Fruit fly (Drosophila melanogaster) whole organism, embryonic: ENCODE results near the gene CG33947.

Experiments
- Atf-2 ChIP-seq: fragments of 200-800 bp; sonication (Bioruptor generic); optimal IDR thresholded peaks from 2 replicates; lab custom pipeline; 2016; ENCODE audit warnings: missing biosample characterization, missing genetic modification characterization
- Atf6 ChIP-seq: fragments of 200-800 bp; sonication (Bioruptor generic); IDR thresholded peaks from 2 replicates; pipeline ENCODE4 v1.3.6; 2022; ENCODE audit warnings: missing biosample characterization, missing genetic modification characterization
- CG10959 ChIP-seq: fragments of 200-800 bp; sonication (Bioruptor generic); IDR thresholded peaks from 2 replicates; pipeline ENCODE4 v1.3.6; 2022; ENCODE audit warnings: missing biosample characterization, missing genetic modification characterization
- CG11695 ChIP-seq: fragments of 200-800 bp; sonication (Bioruptor generic); IDR thresholded peaks from 3 replicates; pipeline ENCODE4 v1.3.6; 2022; ENCODE audit warnings: missing biosample characterization, missing genetic modification characterization
- CG12391 ChIP-seq: fragments of 200-800 bp; sonication (Bioruptor generic); optimal IDR thresholded peaks from 3 replicates; lab custom pipeline; 2018; ENCODE audit warnings: missing biosample characterization, mild to moderate bottlenecking, missing genetic modification characterization, moderate library complexity
- CG13894 ChIP-seq: fragments of 200-800 bp; sonication (Bioruptor generic); optimal IDR thresholded peaks from 3 replicates; lab custom pipeline; 2018; ENCODE audit warnings: missing biosample characterization, mild to moderate bottlenecking, missing genetic modification characterization, moderate library complexity
- CG1529 ChIP-seq: fragments of 200-800 bp; sonication (Bioruptor generic); optimal IDR thresholded peaks from 3 replicates; lab custom pipeline; 2018; ENCODE audit warnings: missing biosample characterization, missing genetic modification characterization
- CG17359 ChIP-seq: fragments of 200-800 bp; sonication (Bioruptor generic); optimal IDR thresholded peaks from 3 replicates; lab custom pipeline; 2018; ENCODE audit warnings: missing biosample characterization, mild to moderate bottlenecking, missing genetic modification characterization, moderate library complexity
- CG18011 ChIP-seq: fragments of 200-800 bp; sonication (Bioruptor generic); optimal IDR thresholded peaks from 2 replicates; lab custom pipeline; 2017; ENCODE audit warnings: missing biosample characterization, missing genetic modification characterization, mild to moderate bottlenecking, moderate library complexity, missing genotype
- CG2202 ChIP-seq: fragments of 200-800 bp; sonication (Bioruptor generic); optimal IDR thresholded peaks from 2 replicates; lab custom pipeline; 2018; ENCODE audit warnings: missing biosample characterization, mild to moderate bottlenecking, missing genetic modification characterization
- CG4404 ChIP-seq: fragments of 200-800 bp; sonication (Bioruptor generic); IDR thresholded peaks from 2 replicates; pipeline ENCODE4 v1.3.6; 2022; ENCODE audit warnings: missing biosample characterization, missing genetic modification characterization
- CG4730 ChIP-seq: fragments of 200-800 bp; sonication (Bioruptor generic); IDR thresholded peaks from 2 replicates; pipeline ENCODE4 v1.3.6; 2022; ENCODE audit warnings: missing biosample characterization, missing genetic modification characterization
- CG7271 ChIP-seq: fragments of 200-800 bp; sonication (Bioruptor generic); optimal IDR thresholded peaks from 2 replicates; lab custom pipeline; 2018; ENCODE audit warnings: missing biosample characterization, mild to moderate bottlenecking, missing genetic modification characterization, moderate library complexity
- CG9609 ChIP-seq: fragments of 200-800 bp; sonication (Bioruptor generic); optimal IDR thresholded peaks from 3 replicates; lab custom pipeline; 2016; ENCODE audit warnings: missing biosample characterization, missing genetic modification characterization
- CrebB ChIP-seq: fragments of 200-800 bp; sonication (Bioruptor generic); optimal IDR thresholded peaks from 3 replicates; lab custom pipeline; 2018; ENCODE audit warnings: missing biosample characterization, mild to moderate bottlenecking, missing genetic modification characterization
- Dp ChIP-seq: fragments of 200-800 bp; sonication (Bioruptor generic); optimal IDR thresholded peaks from 2 replicates; lab custom pipeline; 2018; ENCODE audit warnings: missing biosample characterization, mild to moderate bottlenecking, missing genetic modification characterization, moderate library complexity
- Dref ChIP-seq: fragments of 200-800 bp; sonication (Bioruptor generic); IDR thresholded peaks from 2 replicates; pipeline ENCODE4 v1.3.6; 2022; ENCODE audit warnings: missing biosample characterization, missing genetic modification characterization
- E2f2 ChIP-seq: fragments of 200-800 bp; sonication (Bioruptor generic); IDR thresholded peaks from 2 replicates; pipeline ENCODE4 v1.3.6; 2022; ENCODE audit warnings: missing biosample characterization, missing genetic modification characterization
- Ets97D ChIP-seq: fragments of 200-800 bp; sonication (Bioruptor generic); optimal IDR thresholded peaks from 3 replicates; lab custom pipeline; 2016; ENCODE audit warnings: missing biosample characterization, missing genetic modification characterization
- Fer3 ChIP-seq: fragments of 200-800 bp; sonication (Bioruptor generic); optimal IDR thresholded peaks from 2 replicates; lab custom pipeline; 2018; ENCODE audit warnings: missing biosample characterization, mild to moderate bottlenecking, missing genetic modification characterization, moderate library complexity
- HLH4C ChIP-seq: fragments of 200-800 bp; sonication (Bioruptor generic); IDR thresholded peaks from 3 replicates; pipeline ENCODE4 v1.3.6; 2022; ENCODE audit warnings: missing biosample characterization, missing genetic modification characterization; ENCODE audit not compliant: partially characterized antibody
- Kr ChIP-seq: fragments of 200-800 bp; sonication (Bioruptor generic); optimal IDR thresholded peaks from 2 replicates; lab custom pipeline; 2017; ENCODE audit warnings: missing biosample characterization, mild to moderate bottlenecking, missing genetic modification characterization
- NFAT ChIP-seq: fragments of 200-800 bp; sonication (Bioruptor generic); IDR thresholded peaks from 2 replicates; pipeline ENCODE4 v1.3.6; 2022; ENCODE audit warnings: missing biosample characterization, missing genetic modification characterization
- Ravus ChIP-seq: fragments of 200-800 bp; sonication (Bioruptor generic); IDR thresholded peaks from 2 replicates; pipeline ENCODE4 v1.3.6; 2022; ENCODE audit warnings: missing biosample characterization, missing genetic modification characterization
- Rx ChIP-seq: fragments of 200-800 bp; sonication (Bioruptor generic); IDR thresholded peaks from 2 replicates; pipeline ENCODE4 v1.3.6; 2022; ENCODE audit warnings: missing biosample characterization, missing genetic modification characterization
- Spps ChIP-seq: fragments of 200-800 bp; sonication (Bioruptor generic); optimal IDR thresholded peaks from 2 replicates; lab custom pipeline; 2018; ENCODE audit warnings: missing biosample characterization, mild to moderate bottlenecking, missing genetic modification characterization
- Sry-β ChIP-seq: fragments of 200-800 bp; sonication (Bioruptor generic); optimal IDR thresholded peaks from 2 replicates; lab custom pipeline; 2018; ENCODE audit warnings: missing biosample characterization, mild to moderate bottlenecking, missing genetic modification characterization, moderate library complexity
- Sry-δ ChIP-seq: fragments of 200-800 bp; sonication (Bioruptor generic); optimal IDR thresholded peaks from 2 replicates; lab custom pipeline; 2016; ENCODE audit warnings: missing biosample characterization, missing genetic modification characterization
- TFAM ChIP-seq: fragments of 200-800 bp; sonication (Bioruptor generic); optimal IDR thresholded peaks from 2 replicates; lab custom pipeline; 2017; ENCODE audit warnings: missing biosample characterization, missing genetic modification characterization, inconsistent platforms
- Trl ChIP-seq, 3 experiments: fragments of >200 bp in 2 of 3; fragments of 200-800 bp in 1 of 3; sonication (Bioruptor generic) in 1 of 3; optimal IDR thresholded peaks; 2 replicates in 1 of 3; 3 replicates in 2 of 3; lab custom pipeline; 2016 to 2017; ENCODE audit warnings: missing biosample characterization in 1 of 3, missing genetic modification characterization in 1 of 3
- al ChIP-seq: fragments of 200-800 bp; sonication (Bioruptor generic); IDR thresholded peaks from 2 replicates; pipeline ENCODE4 v1.3.6; 2022; ENCODE audit warnings: missing biosample characterization, missing genetic modification characterization
- az2 ChIP-seq: fragments of 200-800 bp; sonication (Bioruptor generic); optimal IDR thresholded peaks from 3 replicates; lab custom pipeline; 2016; ENCODE audit warnings: missing biosample characterization, missing genetic modification characterization
- btn ChIP-seq: fragments of 200-800 bp; sonication (Bioruptor generic); optimal IDR thresholded peaks from 2 replicates; lab custom pipeline; 2016; ENCODE audit warnings: missing biosample characterization, missing genetic modification characterization
- chinmo ChIP-seq: fragments of 200-800 bp; sonication (Bioruptor generic); IDR thresholded peaks from 4 replicates; pipeline ENCODE4 v1.3.6; 2022; ENCODE audit warnings: missing biosample characterization, missing genetic modification characterization; ENCODE audit not compliant: partially characterized antibody
- ewg ChIP-seq: fragments of 200-800 bp; sonication (Bioruptor generic); optimal IDR thresholded peaks from 3 replicates; lab custom pipeline; 2017; ENCODE audit warnings: mild to moderate bottlenecking, missing biosample characterization, missing genetic modification reagents, missing genetic modification characterization
- fd3F ChIP-seq: fragments of 200-800 bp; sonication (Bioruptor generic); optimal IDR thresholded peaks from 2 replicates; lab custom pipeline; 2018; ENCODE audit warnings: missing biosample characterization, mild to moderate bottlenecking, missing genetic modification characterization, moderate library complexity
- gcm ChIP-seq: fragments of 200-800 bp; sonication (Bioruptor generic); optimal IDR thresholded peaks from 2 replicates; lab custom pipeline; 2019; ENCODE audit warnings: missing biosample characterization, mild to moderate bottlenecking, missing genetic modification characterization, moderate library complexity
- gt ChIP-seq: fragments of 200-800 bp; sonication (Bioruptor generic); IDR thresholded peaks from 2 replicates; pipeline ENCODE4 v1.3.6; 2022; ENCODE audit warnings: missing biosample characterization, missing genetic modification characterization
- hth ChIP-seq: fragments of >200 bp; optimal IDR thresholded peaks from 2 replicates; lab custom pipeline; 2017; ENCODE audit warnings: inconsistent platforms
- jumu ChIP-seq: fragments of 200-800 bp; sonication (Bioruptor generic); optimal IDR thresholded peaks from 3 replicates; lab custom pipeline; 2016; ENCODE audit warnings: missing biosample characterization, missing genetic modification characterization
- lov ChIP-seq, 2 experiments: fragments of 200-800 bp in 1 of 2; fragments of >200 bp in 1 of 2; sonication (Bioruptor generic) in 1 of 2; IDR thresholded peaks in 1 of 2; optimal IDR thresholded peaks in 1 of 2; 2 replicates in 1 of 2; 3 replicates in 1 of 2; pipeline versions ENCODE4 v1.3.6 to Lab custom; 2017 to 2022; ENCODE audit warnings: missing biosample characterization in 1 of 2, missing genetic modification characterization in 1 of 2
- mam ChIP-seq: fragments of 200-800 bp; sonication (Bioruptor generic); optimal IDR thresholded peaks from 3 replicates; lab custom pipeline; 2016; ENCODE audit warnings: missing biosample characterization, missing genetic modification characterization
- psq ChIP-seq: fragments of 200-800 bp; sonication (Bioruptor generic); optimal IDR thresholded peaks from 2 replicates; lab custom pipeline; 2017; ENCODE audit warnings: missing biosample characterization, missing genetic modification characterization
- pzg ChIP-seq: fragments of 200-800 bp; sonication (Bioruptor generic); optimal IDR thresholded peaks from 3 replicates; lab custom pipeline; 2018; ENCODE audit warnings: missing biosample characterization, mild to moderate bottlenecking, missing genetic modification characterization, moderate library complexity
- ro ChIP-seq: fragments of 200-800 bp; sonication (Bioruptor generic); IDR thresholded peaks from 2 replicates; pipeline ENCODE4 v1.3.6; 2022; ENCODE audit warnings: missing biosample characterization, missing genetic modification characterization
- twi ChIP-seq: fragments of 200-800 bp; optimal IDR thresholded peaks from 2 replicates; lab custom pipeline; 2019; ENCODE audit warnings: missing biosample characterization, mild to moderate bottlenecking, missing genetic modification characterization, moderate library complexity
- vnd ChIP-seq: fragments of 200-800 bp; sonication (Bioruptor generic); IDR thresholded peaks from 3 replicates; pipeline ENCODE4 v1.3.6; 2022; ENCODE audit warnings: missing biosample characterization, missing genetic modification characterization; ENCODE audit not compliant: partially characterized antibody

Gene CG33947

DNA sequence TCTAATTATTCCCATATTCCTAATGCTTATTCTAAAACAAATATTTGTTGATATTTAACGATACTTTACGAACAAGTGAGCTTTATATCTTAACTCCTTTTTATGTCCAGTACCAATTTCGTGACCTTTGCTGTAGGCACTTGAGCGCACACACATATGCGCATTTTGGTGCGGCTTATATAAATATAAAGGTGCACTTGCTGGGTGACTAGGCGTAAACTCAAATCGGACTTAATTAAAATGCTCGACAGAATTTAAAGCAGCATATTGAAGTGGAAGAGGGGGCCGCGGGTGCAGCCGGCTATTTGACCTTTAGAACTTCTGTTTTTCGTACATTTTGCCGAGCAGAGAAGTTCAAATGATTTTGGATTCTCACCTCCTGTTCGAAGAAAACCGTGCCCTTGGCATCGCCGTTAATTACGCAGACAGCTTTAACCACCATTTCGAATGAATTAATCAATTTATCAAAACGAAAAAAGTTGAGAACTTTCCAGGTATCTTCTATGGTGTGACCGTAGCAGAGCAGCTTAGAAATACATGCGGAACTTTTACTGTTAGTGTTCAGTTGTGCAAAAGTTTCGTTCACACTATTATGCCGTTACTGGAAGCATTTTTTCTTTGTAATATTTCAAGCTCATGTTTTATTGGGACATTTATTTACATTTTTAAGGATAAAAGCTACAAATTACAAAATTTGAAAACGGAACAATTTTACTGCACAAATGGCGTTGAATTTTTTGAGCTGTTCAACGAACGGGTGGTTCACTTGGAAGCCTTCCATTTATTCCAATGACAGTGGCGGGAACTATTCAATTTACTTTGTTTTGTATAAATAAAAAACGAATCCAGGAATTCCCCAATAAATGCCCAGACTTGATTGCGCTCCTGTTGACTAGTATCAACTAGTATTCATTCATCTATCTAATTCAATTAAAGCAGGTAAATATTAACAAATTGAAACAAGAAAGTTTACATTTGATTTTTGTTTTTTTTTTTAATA lies 17.2 kb downstream of the CG33947 start, which contains the start of gene Sod1 (continued):
- no peak for TF ChIP-seq Atf-2 (GFP tag; lab: Kevin White, UChicago)
- peak; percentile 20 for TF ChIP-seq CG12391
- TF ChIP-seq ewg: no peak
- TF ChIP-seq al (GFP tag; lab: Robert Waterston, UW): no peak
- no peak for TF ChIP-seq CG13894 (tag; lab: Kevin White, UChicago)
- no peak for TF ChIP-seq Trl (optimal IDR thresholded peaks at IDR 0.05; lab: Kevin White, UChicago)
- TF ChIP-seq Trl (GFP tag; optimal IDR thresholded peaks at IDR 0.05; lab: Kevin White, UChicago): no peak
- no peak for TF ChIP-seq gt (GFP tag; lab: Robert Waterston, UW)
- no peak for TF ChIP-seq CG2202
- peak; percentile 73 for TF ChIP-seq Dp (GFP tag; lab: Kevin White, UChicago)
- TF ChIP-seq CG4404 (GFP tag; lab: Robert Waterston, UW): no peak
- no peak for TF ChIP-seq jumu (GFP tag; lab: Kevin White, UChicago)
- no peak for TF ChIP-seq CG17359 (tag; lab: Kevin White, UChicago)
- TF ChIP-seq Atf6: 0 out of 2 replicates have a peak, but pooled peaks have one; percentile 8
- TF ChIP-seq NFAT (GFP tag; lab: Robert Waterston, UW): no peak
- no peak for TF ChIP-seq hth (lab: Kevin White, UChicago)
- TF ChIP-seq fd3F (GFP tag; lab: Kevin White, UChicago): no peak
- peak; percentile 38 for TF ChIP-seq Ets97D (GFP tag; lab: Kevin White, UChicago)
- TF ChIP-seq CG4730 (GFP tag; lab: Robert Waterston, UW): no peak
- peak; percentile 81 for TF ChIP-seq E2f2 (GFP tag; lab: Robert Waterston, UW)
- TF ChIP-seq Rx (GFP tag; lab: Robert Waterston, UW): no peak
- peak; percentile 71; the same call in 1 of the 4 replicates for TF ChIP-seq chinmo
- no peak for TF ChIP-seq Spps (tag; lab: Kevin White, UChicago)
- no peak for TF ChIP-seq az2 (GFP tag; lab: Kevin White, UChicago)
- no peak for TF ChIP-seq Ravus
- TF ChIP-seq psq: no peak
- TF ChIP-seq CG7271: no peak
- TF ChIP-seq CG11695 (GFP tag; lab: Robert Waterston, UW): no peak
- TF ChIP-seq lov (optimal IDR thresholded peaks at IDR 0.05; lab: Kevin White, UChicago): no peak
- TF ChIP-seq lov (GFP tag; IDR thresholded peaks at IDR 0.05; lab: Robert Waterston, UW): no peak
- no peak for TF ChIP-seq CG10959 (GFP tag; lab: Robert Waterston, UW)
- TF ChIP-seq Kr (GFP tag; lab: Kevin White, UChicago): no peak
- TF ChIP-seq TFAM (GFP tag; lab: Kevin White, UChicago): no peak
- no peak for TF ChIP-seq mam (GFP tag; lab: Kevin White, UChicago)
- TF ChIP-seq CG1529 (GFP tag; lab: Kevin White, UChicago): no peak
- no peak for TF ChIP-seq CrebB (tag; lab: Kevin White, UChicago)
- 0 out of 3 replicates have a peak, but pooled peaks have one; percentile 12 for TF ChIP-seq vnd
- no peak for TF ChIP-seq gcm (GFP tag; lab: Kevin White, UChicago)
- peak; percentile 76 for TF ChIP-seq pzg (GFP tag; lab: Kevin White, UChicago)
- no peak for TF ChIP-seq HLH4C (GFP tag; lab: Robert Waterston, UW)
- no peak for TF ChIP-seq btn (GFP tag; lab: Kevin White, UChicago)
- no peak for TF ChIP-seq Sry-β
- TF ChIP-seq Fer3 (tag; lab: Kevin White, UChicago): no peak
- TF ChIP-seq ro (GFP tag; lab: Robert Waterston, UW): no peak
- peak; percentile 34 for TF ChIP-seq Sry-δ (GFP tag; lab: Kevin White, UChicago)
- TF ChIP-seq CG9609 (GFP tag; lab: Kevin White, UChicago): no peak
- no peak for TF ChIP-seq twi
- no peak for TF ChIP-seq CG18011 (GFP tag; lab: Kevin White, UChicago)
- TF ChIP-seq Dref: no peak
